Worm (Caenorhabditis elegans) whole organism, L2 larva: ENCODE data around the gene mgl-3.
A peak's percentile ranks its signal among the peaks of the same experiment; 100 is the strongest.
"Not testable (repeated sequence)": the region's sequence is repeated elsewhere in the genome, so short reads cannot be mapped to it uniquely, and the experiment has no call there.

ENCODE experiments used
- R02D3.7 ChIP-seq: fragments of 150-350 bp; optimal IDR thresholded peaks from 2 replicates; lab custom pipeline; 2014; ENCODE audit warnings: missing biosample characterization, missing genetic modification characterization
- ZK546.5 ChIP-seq: sonication (generic microtip); optimal IDR thresholded peaks from 2 replicates; lab custom pipeline; 2017; ENCODE audit warnings: missing biosample characterization, missing genetic modification characterization
- aly-2 ChIP-seq: fragments of 150-350 bp; optimal IDR thresholded peaks from 2 replicates; lab custom pipeline; 2014; ENCODE audit warnings: missing biosample characterization, missing genetic modification characterization
- ama-1 ChIP-seq: fragments of 150-350 bp; optimal IDR thresholded peaks from 2 replicates; lab custom pipeline; 2018; ENCODE audit warnings: inconsistent platforms
- ceh-16 ChIP-seq: fragments of 150-350 bp; optimal IDR thresholded peaks from 2 replicates; lab custom pipeline; 2014; ENCODE audit warnings: missing biosample characterization, missing genetic modification characterization
- crh-2 ChIP-seq: sonication (generic microtip); optimal IDR thresholded peaks from 2 replicates; lab custom pipeline; 2017; ENCODE audit warnings: missing biosample characterization, missing genetic modification characterization
- egl-27 ChIP-seq: sonication (generic microtip); optimal IDR thresholded peaks from 3 replicates; lab custom pipeline; 2017; ENCODE audit warnings: missing biosample characterization, missing genetic modification reagents, missing genetic modification characterization
- elt-1 ChIP-seq: fragments of 150-350 bp; optimal IDR thresholded peaks from 2 replicates; lab custom pipeline; 2014; ENCODE audit warnings: missing biosample characterization, missing genetic modification characterization
- elt-3 ChIP-seq: sonication (generic microtip); optimal IDR thresholded peaks from 2 replicates; lab custom pipeline; 2017; ENCODE audit warnings: missing biosample characterization, missing genetic modification characterization
- fos-1 ChIP-seq: fragments of 150-350 bp; optimal IDR thresholded peaks from 2 replicates; lab custom pipeline; 2014; ENCODE audit warnings: missing biosample characterization, missing genetic modification characterization
- gmeb-1 ChIP-seq: fragments of 150-350 bp; optimal IDR thresholded peaks from 2 replicates; lab custom pipeline; 2014; ENCODE audit warnings: missing biosample characterization, missing genetic modification characterization
- lin-11 ChIP-seq: fragments of 150-350 bp; sonication (generic microtip); optimal IDR thresholded peaks from 2 replicates; lab custom pipeline; 2014; ENCODE audit warnings: missing biosample characterization, missing genetic modification characterization, inconsistent platforms, mixed read lengths
- lin-13 ChIP-seq: fragments of 150-350 bp; optimal IDR thresholded peaks from 2 replicates; lab custom pipeline; 2014; ENCODE audit warnings: missing biosample characterization, missing genetic modification reagents, missing genetic modification characterization
- lsy-2 ChIP-seq, 2 experiments: fragments of 150-350 bp in 1 of 2; sonication (generic microtip) in 1 of 2; optimal IDR thresholded peaks; 2 replicates each; lab custom pipeline; 2014 to 2017; ENCODE audit warnings: missing biosample characterization in 2 of 2, missing genetic modification characterization in 2 of 2
- mab-5 ChIP-seq: fragments of 150-350 bp; optimal IDR thresholded peaks from 2 replicates; lab custom pipeline; 2014; ENCODE audit warnings: missing biosample characterization, missing genetic modification characterization
- mbf-1 ChIP-seq: sonication (generic microtip); optimal IDR thresholded peaks from 2 replicates; lab custom pipeline; 2017; ENCODE audit warnings: missing biosample characterization, missing genetic modification characterization
- mdl-1 ChIP-seq, 2 experiments: fragments of 150-350 bp in 1 of 2; sonication (generic microtip) in 1 of 2; optimal IDR thresholded peaks; 2 replicates each; lab custom pipeline; 2017; ENCODE audit warnings: missing biosample characterization in 2 of 2, missing genetic modification characterization in 2 of 2
- nhr-10 ChIP-seq: sonication (generic microtip); optimal IDR thresholded peaks from 2 replicates; lab custom pipeline; 2017; ENCODE audit warnings: missing biosample characterization, missing genetic modification characterization
- nhr-12 ChIP-seq: fragments of 150-350 bp; optimal IDR thresholded peaks from 2 replicates; lab custom pipeline; 2014; ENCODE audit warnings: missing biosample characterization, missing genetic modification characterization
- nhr-23 ChIP-seq: fragments of 150-350 bp; optimal IDR thresholded peaks from 2 replicates; lab custom pipeline; 2014; ENCODE audit warnings: missing biosample characterization, missing genetic modification reagents, missing genetic modification characterization
- nhr-237 ChIP-seq: fragments of 150-350 bp; optimal IDR thresholded peaks from 2 replicates; lab custom pipeline; 2014; ENCODE audit warnings: missing biosample characterization, missing genetic modification characterization
- nhr-6 ChIP-seq: fragments of 150-350 bp; optimal IDR thresholded peaks from 2 replicates; lab custom pipeline; 2014; ENCODE audit warnings: missing biosample characterization, missing genetic modification characterization
- nhr-77 ChIP-seq: fragments of 150-350 bp; optimal IDR thresholded peaks from 2 replicates; lab custom pipeline; 2014; ENCODE audit warnings: missing biosample characterization, missing genetic modification characterization
- skn-1 ChIP-seq: sonication (generic microtip); optimal IDR thresholded peaks from 2 replicates; lab custom pipeline; 2017; ENCODE audit warnings: missing biosample characterization, missing genetic modification characterization
- sma-9 ChIP-seq, 2 experiments: fragments of 150-350 bp in 1 of 2; sonication (generic microtip) in 1 of 2; optimal IDR thresholded peaks; 2 replicates each; lab custom pipeline; 2014 to 2016; ENCODE audit warnings: missing genetic modification characterization in 2 of 2, mild to moderate bottlenecking in 1 of 2, missing biosample characterization in 1 of 2, missing compliant biosample characterization in 1 of 2, missing genetic modification reagents in 1 of 2, moderate library complexity in 1 of 2
- snpc-4 ChIP-seq: fragments of 150-350 bp; optimal IDR thresholded peaks from 2 replicates; lab custom pipeline; 2014; ENCODE audit warnings: missing biosample characterization, missing genetic modification characterization
- unc-39 ChIP-seq: fragments of 150-350 bp; optimal IDR thresholded peaks from 2 replicates; lab custom pipeline; 2014; ENCODE audit warnings: missing biosample characterization, missing genetic modification characterization
- unc-55 ChIP-seq: fragments of 150-350 bp; sonication (generic microtip); optimal IDR thresholded peaks from 3 replicates; lab custom pipeline; 2014; ENCODE audit warnings: missing biosample characterization, missing genetic modification reagents, missing genetic modification characterization
- unc-62 ChIP-seq: fragments of 150-350 bp; optimal IDR thresholded peaks from 2 replicates; lab custom pipeline; 2014; ENCODE audit warnings: missing biosample characterization, missing genetic modification reagents, missing genetic modification characterization
- ztf-1 ChIP-seq: fragments of 200-800 bp; sonication (Bioruptor generic); conservative IDR thresholded peaks from 2 replicates; pipeline ENCODE4 v1.3.6; 2022; ENCODE audit warnings: missing genetic modification characterization, missing compliant biosample characterization
- ztf-11 ChIP-seq: sonication (generic microtip); optimal IDR thresholded peaks from 2 replicates; lab custom pipeline; 2017; ENCODE audit warnings: missing biosample characterization, missing genetic modification characterization

Gene mgl-3

DNA sequence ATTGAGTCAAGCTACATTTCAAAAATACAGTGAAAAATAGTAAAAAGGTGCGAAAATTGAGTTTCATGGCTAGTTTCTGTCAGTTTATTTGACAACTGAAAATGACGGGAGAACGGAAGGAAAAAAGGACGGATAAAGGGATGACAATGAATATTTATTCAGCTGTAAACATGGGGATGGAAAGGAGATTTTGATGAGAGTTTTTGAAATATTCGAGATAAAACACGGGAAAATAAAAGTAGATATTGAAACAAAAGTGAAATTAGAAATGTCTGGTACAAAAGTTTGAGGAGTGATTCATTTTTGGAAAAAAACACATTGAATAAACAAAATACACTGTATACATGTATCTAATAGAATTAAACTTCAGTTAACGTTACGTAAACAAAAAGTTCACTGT lies 43.4 kb downstream of the mgl-3 start, which contains the start of gene T11F8.12:
Gene T11F8.12, minus strand, starts transcription at position 101 of the 400 bp plus-strand sequence.
- no peak for TF ChIP-seq sma-9 (GFP tag; optimal IDR thresholded peaks at IDR 0.05; lab: Kevin White, UChicago)
- no peak for TF ChIP-seq sma-9 (tag; optimal IDR thresholded peaks at IDR 0.05; lab: Kevin White, UChicago)
- no peak for TF ChIP-seq mab-5 (tag; lab: Kevin White, UChicago)
- no peak for TF ChIP-seq egl-27 (tag; lab: Kevin White, UChicago)
- TF ChIP-seq aly-2 (tag; lab: Kevin White, UChicago), result no peak
- TF ChIP-seq crh-2, result no peak
- TF ChIP-seq elt-1 (tag; lab: Kevin White, UChicago), result no peak
- TF ChIP-seq lin-11, result no peak
- TF ChIP-seq, all 48 proteins: peak for 0

ce11 chrIV:5482723-5483122 lies 43.9 kb downstream of the mgl-3 start, which contains the start of gene T11F8.5:
Gene T11F8.5, plus strand, starts transcription at chrIV:5483023.
- TF ChIP-seq fos-1 (tag; lab: Kevin White, UChicago) (no peak), nhr-23 (tag; lab: Kevin White, UChicago) (no peak), snpc-4 (tag; lab: Kevin White, UChicago) (no peak), nhr-10 (tag; lab: Kevin White, UChicago) (no peak), nhr-77 (tag; lab: Kevin White, UChicago) (no peak), elt-3 (no peak), nhr-237 (tag; lab: Kevin White, UChicago) (no peak), R02D3.7 (no peak), ama-1 (lab: Kevin White, UChicago) (no peak), nhr-6 (tag; lab: Kevin White, UChicago) (no peak), crh-2 (no peak), ztf-1 (GFP tag; lab: Robert Waterston, UW) (no peak), lsy-2 (tag; optimal IDR thresholded peaks at IDR 0.05; lab: Kevin White, UChicago) (no peak), ceh-16 (tag; lab: Kevin White, UChicago) (no peak), gmeb-1 (no peak), lin-13 (GFP tag; lab: Kevin White, UChicago) (no peak), mdl-1 (tag; optimal IDR thresholded peaks at IDR 0.05; lab: Kevin White, UChicago) (no peak), aly-2 (tag; lab: Kevin White, UChicago) (no peak), unc-39 (tag; lab: Kevin White, UChicago) (no peak), mbf-1 (tag; lab: Kevin White, UChicago) (no peak)

DNA sequence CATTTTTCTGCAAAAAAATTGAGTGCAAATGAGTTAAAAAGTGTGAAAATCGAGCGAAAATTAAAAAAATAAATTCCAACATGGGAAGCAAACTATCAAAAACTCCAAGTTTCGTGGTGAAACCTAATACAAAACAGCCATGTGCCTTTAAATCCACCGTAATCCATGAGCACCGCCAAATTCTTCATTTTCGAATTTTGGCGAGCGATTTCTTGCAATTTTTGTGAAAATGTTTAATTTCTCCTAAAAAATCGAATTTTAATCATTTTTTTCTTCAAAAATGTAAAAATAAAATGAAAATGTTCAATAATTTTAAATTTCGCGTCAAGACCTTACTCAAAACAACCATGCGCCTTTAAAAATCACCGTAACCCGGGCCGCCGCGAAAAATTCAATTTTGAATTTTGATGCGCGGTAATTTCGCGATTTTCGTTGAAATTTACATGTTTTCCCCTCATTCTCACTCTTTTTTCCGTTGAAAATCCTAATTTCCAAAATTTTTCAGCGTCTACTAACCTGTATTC lies 47.5 kb downstream of the mgl-3 start, which contains the start of the genes snpc-3.1 and puf-7:
Gene snpc-3.1, minus strand, starts transcription at position 51 of the 524 bp plus-strand sequence.
Gene puf-7, plus strand, starts transcription at position 506 of the 524 bp plus-strand sequence.
- TF ChIP-seq gmeb-1; ztf-11 (tag; lab: Kevin White, UChicago); nhr-23 (tag; lab: Kevin White, UChicago): not testable (repeated sequence)

ce11 chrIV:5491054-5491453 lies 52.2 kb downstream of the mgl-3 start, which contains the start of gene B0273.115:
Gene B0273.115, minus strand, starts transcription at chrIV:5491154.
- TF ChIP-seq ama-1 (lab: Kevin White, UChicago); gmeb-1; ZK546.5: not testable (repeated sequence)

- TF ChIP-seq nhr-237 (tag; lab: Kevin White, UChicago), result no peak
- peak; percentile 92 for TF ChIP-seq mab-5 (tag; lab: Kevin White, UChicago)
- TF ChIP-seq unc-62 (GFP tag; lab: Kevin White, UChicago), result no peak
- TF ChIP-seq R02D3.7, result no peak
- TF ChIP-seq lin-11, result no peak
- no peak for TF ChIP-seq nhr-12 (tag; lab: Kevin White, UChicago)
- TF ChIP-seq mbf-1 (tag; lab: Kevin White, UChicago), result no peak
- peak; percentile 20 for TF ChIP-seq unc-55 (GFP tag; lab: Kevin White, UChicago)
- no peak for TF ChIP-seq nhr-6 (tag; lab: Kevin White, UChicago)
- no peak for TF ChIP-seq mdl-1 (tag; optimal IDR thresholded peaks at IDR 0.05; lab: Kevin White, UChicago)
- TF ChIP-seq skn-1 (tag; lab: Kevin White, UChicago), result no peak
Observed at ce11 chrIV:5492196-5492595, 53.4 kb downstream of the mgl-3 start.

- TF ChIP-seq fos-1 (tag; lab: Kevin White, UChicago) (no peak), nhr-237 (tag; lab: Kevin White, UChicago) (no peak), mab-5 (tag; lab: Kevin White, UChicago) (peak; percentile 64), lin-13 (GFP tag; lab: Kevin White, UChicago) (no peak)
Observed at ce11 chrIV:5493135-5493534, 54.3 kb downstream of the mgl-3 start.
